Fruit fly (Drosophila melanogaster) whole organism, larva: ENCODE results near the gene sowi.

Experiments
- noc ChIP-seq: fragments of 200-800 bp; sonication (Bioruptor generic); optimal IDR thresholded peaks from 3 replicates; lab custom pipeline; 2019; ENCODE audit warnings: missing biosample characterization, mild to moderate bottlenecking, missing genetic modification characterization, moderate library complexity

Gene sowi

DNA sequence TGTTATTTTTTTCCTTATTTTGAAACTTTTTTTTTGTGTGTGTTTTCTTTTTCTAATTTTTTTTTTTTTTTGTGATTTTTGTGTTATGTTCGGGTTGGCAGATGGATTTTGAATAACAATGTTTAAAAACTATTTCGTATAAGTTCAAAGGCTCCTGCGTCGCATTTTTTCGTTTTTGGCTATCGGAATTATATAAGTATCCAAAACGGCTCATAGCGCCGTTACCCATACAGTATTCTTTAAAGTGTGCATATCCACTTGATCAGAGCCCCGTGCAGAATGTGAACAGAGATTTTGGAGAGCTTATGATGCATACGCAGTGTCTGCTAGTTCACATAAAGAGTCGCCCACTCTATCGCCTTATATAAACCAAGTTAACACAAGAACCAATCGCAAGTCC lies at the start of gene sowi:
Gene sowi (minus strand): TSS at position 101 of the 400 bp plus-strand sequence.
- TF ChIP-seq noc (tag; lab: Kevin White, UChicago) = no peak

DNA sequence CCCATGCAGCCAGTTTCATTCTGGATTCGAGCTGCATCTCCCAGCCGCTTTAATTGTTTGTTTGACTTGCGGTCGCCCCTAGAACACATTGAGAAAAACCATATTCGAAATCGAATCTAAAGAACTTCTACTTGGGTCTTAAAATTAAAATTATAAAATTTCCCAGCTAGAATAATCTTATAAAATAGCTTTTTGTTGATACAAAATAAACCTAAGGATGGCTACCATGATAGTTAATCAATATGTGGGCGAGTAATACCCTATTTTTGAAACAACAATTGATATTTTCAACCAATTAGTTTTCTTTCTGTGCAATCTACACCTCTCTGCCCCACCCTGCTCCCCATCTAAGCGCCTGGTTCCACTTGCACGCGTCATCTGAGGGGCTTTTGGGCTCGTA lies 46.8 kb upstream of the sowi start:
- TF ChIP-seq noc (tag; lab: Kevin White, UChicago) = no peak

DNA sequence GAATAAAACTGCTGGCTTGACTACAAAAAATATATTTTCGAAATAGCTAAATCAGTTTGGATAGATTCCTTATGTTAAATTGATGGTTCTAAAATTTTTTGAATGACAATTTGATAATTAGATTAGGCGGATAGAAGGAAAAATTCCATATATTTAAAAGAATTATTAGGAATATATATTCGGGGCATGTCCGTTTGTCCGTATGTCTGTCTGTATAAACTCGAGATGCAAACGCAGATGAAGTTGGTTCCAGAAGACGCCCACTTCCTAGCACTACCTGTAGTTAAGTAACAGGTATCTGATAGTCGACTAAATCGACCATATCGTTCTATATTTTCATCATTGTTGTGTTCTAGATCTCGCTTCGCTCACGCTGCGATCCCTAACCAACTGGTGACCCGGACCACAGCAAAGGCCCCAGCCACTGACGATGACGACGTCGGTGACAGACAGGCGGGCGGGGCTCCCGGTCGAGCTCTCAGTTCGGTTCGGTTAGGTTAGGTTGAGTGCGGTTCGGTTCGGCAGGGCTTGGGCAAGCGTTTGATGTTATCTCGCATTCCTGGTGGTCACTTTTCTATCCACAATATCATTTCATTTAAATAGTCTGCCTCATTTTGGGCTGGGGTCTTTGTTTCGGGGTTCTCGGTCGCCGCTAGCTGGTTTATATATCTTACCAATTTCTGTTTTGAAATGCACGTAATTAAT lies 44.8 kb upstream of the sowi start:
- TF ChIP-seq noc (tag; lab: Kevin White, UChicago) = no peak

DNA sequence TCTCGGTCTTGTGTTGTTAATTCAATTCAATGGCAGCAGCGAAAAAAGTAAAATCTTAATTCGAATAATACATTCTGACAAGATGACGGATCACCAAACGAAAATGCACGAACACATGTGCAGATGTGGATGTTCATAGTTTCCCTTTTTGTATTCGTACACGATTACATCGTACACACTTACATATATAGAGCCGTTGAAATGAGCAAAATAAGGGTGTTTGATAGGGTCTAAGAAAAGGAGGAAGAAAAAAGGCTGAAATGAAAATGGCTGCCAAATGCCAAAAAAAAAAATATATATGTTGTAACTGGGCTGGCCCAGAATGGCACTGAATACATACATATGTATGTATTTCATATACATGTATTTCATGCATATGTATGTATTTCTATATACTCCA lies 40.5 kb upstream of the sowi start:
- no peak for TF ChIP-seq noc (tag; lab: Kevin White, UChicago)

DNA sequence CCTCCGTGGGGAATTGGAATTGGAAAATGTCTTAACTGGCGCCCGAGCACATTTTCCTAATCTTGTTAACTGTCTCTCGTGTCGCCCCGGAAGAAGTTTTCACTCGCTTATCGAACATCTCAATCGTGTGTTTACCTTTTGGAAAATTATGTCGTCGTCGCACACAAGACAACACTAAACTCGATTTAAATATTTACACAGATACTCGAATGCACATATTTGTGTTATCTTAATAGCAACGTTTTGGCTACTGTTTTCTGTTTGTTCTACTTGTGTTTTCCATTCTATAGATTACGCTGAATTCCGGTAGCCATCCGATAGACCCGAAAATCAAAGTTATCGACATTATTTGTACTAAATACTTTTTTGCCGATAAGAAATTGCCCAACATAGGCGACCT lies 39.5 kb upstream of the sowi start:
- no peak for TF ChIP-seq noc (tag; lab: Kevin White, UChicago)

DNA sequence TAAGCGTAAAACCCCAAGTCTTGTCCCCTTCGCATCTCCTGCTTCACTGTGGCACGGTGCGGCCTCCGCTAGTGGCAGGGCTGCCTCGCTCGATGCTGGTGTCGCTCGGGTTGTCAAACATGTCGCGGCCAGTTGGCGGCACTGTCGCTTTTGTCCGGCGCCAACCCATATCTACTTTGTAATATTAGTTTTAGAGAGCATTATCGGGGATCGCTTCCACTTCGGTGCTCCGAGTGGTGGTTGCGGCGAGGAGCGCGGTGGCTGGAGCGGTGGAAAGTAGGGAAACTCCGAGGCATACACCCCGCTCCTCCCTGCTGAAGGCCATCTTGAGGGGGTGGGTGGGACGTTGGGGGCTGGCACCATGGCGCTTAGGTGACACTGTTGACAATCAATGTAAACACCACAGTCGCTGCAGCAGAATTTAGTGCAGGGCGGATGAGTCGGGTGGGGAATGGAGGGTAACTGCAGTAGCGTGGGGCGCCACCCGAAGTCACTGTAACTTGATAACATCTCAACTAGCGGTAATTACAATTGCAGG lies 37.5 kb upstream of the sowi start:
- no peak for TF ChIP-seq noc (tag; lab: Kevin White, UChicago)

DNA sequence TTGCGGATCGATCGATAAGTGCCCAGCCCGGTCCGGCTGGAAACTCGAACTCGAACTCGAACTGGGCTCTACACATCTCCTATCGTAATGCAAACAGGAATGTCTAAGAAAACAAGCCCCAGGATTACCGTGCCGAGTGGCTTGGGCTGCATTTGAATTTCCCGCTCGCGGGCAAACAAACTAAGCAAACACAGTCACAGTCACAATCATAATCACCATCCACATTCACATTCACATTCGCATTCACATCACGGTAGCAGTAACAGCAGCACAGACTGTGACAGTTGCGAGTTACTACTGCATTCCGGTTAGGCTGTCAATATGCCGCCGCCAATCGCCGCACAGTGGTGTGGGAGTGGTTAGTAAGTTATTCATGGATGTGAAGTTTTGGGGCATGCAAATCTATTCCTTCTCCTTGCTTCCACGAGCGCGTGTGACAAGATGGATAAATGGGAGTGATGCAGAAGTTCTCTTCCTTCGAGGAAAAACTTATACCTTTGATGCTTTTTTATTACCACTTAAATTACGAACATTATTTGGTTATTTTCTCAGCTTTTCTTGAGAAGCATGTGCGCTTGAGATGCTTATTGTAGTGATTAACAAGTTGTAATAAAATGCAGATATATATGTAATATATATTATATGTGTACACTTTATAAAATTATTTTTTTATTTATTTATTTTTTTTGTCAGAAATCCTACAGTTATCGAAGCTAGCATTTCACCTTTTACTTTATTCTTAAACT lies 36.8 kb upstream of the sowi start:
- TF ChIP-seq noc (tag; lab: Kevin White, UChicago) = no peak

DNA sequence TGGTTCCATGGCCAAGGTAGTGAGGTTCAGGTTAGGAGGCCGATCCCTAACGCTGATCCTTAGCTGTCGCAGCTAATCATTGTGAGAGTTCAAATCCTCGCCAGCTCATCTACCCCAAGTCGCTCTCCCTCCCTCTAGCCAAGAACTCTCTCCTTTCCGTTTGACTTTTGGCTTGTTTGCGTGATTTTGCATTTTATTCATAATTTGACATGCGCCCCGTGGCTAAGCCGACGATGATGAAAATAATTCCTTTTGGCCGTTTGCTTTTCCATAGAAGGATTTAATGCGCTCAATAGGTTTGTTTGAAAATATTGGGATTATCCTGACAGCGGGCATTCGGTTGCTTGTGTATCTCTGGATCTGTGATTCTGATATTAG lies 35.6 kb upstream of the sowi start:
- TF ChIP-seq noc (tag; lab: Kevin White, UChicago) = no peak

DNA sequence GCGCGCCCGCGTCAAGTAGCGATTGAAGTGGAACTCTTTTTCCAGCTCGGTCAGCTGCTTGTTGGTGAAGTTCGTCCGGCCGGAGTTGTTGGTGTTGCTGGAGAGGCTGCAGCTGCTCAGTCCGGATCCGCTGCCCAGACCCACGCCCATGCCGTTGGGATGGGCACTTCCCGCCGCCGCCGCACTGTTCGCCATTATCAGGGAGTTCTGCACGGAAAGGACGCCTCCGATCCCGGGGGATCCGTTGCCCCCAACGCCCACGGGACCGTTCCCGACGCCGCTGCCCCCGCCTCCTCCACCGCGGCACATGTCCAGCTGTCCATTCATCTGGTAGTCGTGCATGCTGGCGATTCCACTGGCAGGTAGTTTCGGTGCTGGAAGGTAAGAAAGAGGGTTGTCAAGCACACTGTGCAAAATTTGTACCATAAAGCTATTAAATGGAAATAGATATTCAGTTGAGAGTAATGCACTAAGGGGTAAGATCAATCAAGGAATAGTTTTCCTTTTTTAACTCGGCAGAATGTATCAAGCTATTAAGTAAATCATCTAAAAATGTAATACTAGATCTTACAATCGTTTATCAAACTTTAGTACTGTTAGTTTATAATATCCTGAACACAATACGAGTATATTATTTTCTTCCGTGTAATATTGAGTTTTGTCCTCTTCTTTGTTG lies 35.1 kb upstream of the sowi start:
- no peak for TF ChIP-seq noc (tag; lab: Kevin White, UChicago)

DNA sequence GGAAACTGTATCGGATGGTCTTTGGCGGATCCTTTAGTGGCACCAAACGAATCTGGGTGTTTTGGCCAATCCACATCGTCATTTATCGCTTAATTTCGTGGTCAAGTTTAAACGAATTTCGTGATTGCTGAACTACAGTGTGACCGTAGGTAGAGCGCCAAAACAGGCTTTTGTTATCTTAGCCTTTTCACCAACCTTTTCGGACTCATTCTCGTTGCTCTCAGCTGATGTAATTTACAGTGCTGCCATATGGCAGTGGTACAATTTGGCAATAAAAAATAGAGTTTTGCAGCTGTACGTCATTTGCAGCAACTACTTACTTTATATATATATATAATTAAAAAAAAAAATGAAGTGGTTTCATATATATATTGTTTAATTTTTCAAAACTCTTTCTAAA lies 32.2 kb upstream of the sowi start, which contains the start of gene agt:
Gene agt (minus strand): TSS at position 160 of the 400 bp plus-strand sequence.
- no peak for TF ChIP-seq noc (tag; lab: Kevin White, UChicago)

DNA sequence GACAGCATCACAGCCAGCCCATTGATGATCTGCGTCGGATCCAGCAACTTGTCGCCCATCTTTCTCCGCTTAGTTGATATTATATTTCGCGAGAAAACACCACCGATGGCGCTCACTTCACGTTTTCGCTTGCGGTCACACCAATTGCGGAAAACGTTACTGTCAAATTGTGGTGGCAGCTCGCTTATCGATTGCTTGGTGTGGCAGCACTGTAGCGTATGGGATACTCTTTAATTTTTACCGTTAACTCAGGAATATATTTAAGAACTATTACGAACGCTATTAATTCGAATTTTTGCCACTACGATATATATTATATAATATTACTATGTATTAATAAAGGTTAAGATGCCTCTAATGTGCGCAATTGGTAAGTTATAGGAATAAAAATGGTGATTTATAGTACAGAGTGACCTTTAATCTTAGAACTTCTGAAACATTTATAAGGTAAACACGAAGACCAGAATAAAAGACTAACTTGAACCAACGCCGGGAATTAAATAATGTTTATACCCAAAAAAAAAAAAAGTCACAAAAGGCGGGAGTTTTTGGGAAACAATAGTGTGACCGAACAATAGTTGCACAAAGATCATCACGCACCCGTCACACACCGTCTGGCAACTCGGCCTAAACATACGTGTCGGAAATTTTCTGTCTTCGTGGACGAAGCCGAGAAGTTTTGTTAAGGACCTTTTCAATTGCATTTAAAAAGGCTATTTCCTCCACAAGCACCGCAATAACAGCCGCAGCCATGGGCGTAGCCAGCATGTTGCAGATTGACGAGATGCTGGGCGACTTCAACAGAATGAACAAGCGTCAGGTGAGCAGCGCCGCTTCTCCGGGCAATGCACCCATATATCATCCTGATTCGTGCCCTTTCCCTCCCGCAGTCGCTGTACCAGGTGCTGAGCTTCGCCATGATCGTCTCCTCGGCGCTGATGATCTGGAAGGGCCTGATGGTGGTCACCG lies 29.9 kb upstream of the sowi start, which contains the start of the genes CG1307 and twr:
Gene CG1307 (minus strand): TSS at position 165 of the 969 bp plus-strand sequence.
Gene twr (plus strand): TSS at position 605 of the 969 bp plus-strand sequence.
- TF ChIP-seq noc (tag; lab: Kevin White, UChicago) = no peak

DNA sequence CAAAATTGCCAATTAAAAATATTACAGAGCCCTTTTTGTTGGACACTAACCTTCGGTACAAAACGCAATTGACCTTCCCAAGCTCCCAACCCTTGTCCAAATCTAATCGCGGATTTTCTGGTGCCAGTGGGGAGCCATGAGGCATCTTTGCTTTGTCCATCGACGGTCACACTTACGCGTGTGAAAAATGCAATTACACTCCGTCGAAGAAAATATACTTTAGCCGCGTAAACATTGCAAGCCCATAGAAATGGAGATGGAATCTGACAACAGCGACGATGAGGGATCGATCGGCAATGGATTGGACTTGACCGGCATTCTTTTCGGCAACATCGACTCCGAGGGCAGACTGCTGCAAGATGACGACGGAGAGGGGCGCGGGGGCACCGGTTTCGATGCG lies 19.0 kb upstream of the sowi start, which contains the start of gene Taf1:
Gene Taf1 (plus strand): TSS at position 150 of the 400 bp plus-strand sequence.
- no peak for TF ChIP-seq noc (tag; lab: Kevin White, UChicago)

DNA sequence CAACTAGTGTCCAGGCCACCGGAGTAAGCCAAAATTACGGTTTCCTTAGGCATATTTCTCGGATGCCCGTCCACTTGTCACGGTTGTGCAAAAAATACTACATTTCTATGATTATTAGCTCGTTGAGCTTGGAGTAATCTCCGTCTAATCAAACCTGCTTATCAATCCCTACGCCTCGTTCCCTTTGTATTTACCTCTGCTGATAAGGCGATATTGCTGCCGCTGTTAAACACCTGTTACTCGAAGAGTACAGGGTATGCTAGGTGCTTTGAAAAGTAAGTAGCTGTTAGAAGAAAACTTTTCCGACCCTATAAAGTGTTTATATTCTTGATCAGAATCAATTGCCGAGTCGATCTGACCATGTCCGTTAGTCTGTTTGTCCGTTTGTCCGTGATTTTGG lies 16.6 kb upstream of the sowi start, which contains the start of gene Ass:
Gene Ass (minus strand): TSS at position 101 of the 400 bp plus-strand sequence.
- TF ChIP-seq noc (tag; lab: Kevin White, UChicago) = no peak

DNA sequence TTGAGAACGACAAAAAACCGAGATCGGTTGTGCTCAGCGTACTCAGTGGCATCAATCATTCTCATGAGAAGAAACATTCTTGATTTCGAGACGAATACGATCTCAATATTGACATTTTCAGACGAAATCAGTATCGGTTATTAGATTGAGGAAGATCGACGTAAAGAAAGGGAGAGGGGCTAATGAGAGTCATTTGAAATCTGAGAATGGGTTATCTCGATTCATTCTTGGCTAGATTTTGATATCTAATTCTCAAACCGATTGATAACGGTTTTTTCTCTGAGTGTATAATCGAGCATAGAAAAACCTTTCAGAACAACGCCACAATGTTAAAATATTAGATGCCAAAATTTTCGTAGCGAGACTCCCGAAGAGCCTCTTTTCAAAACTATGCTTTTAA lies 13.2 kb upstream of the sowi start, which contains the start of gene CG31286:
Gene CG31286 (plus strand): TSS at position 301 of the 400 bp plus-strand sequence.
- TF ChIP-seq noc (tag; lab: Kevin White, UChicago) = no peak
